Worm (Caenorhabditis elegans): ENCODE results near the gene ZK121.2.
A peak's percentile ranks its signal among the peaks of the same experiment; 100 is the strongest.

The ZK121.2 gene

ce11 chrIII:5305725-5306124 is 35.8 kb upstream of the ZK121.2 start (continued):
- TF ChIP-seq fos-1 (tag; optimal IDR thresholded peaks at IDR 0.05) (no peak), nhr-10 (tag; optimal IDR thresholded peaks at IDR 0.05) (no peak), ama-1 (optimal IDR thresholded peaks at IDR 0.05) (no peak), ZK337.2 (GFP tag; IDR thresholded peaks at IDR 0.05) (peak; percentile 84), dpl-1 (GFP tag; optimal IDR thresholded peaks at IDR 0.05) (peak; percentile 50), spr-3 (GFP tag; optimal IDR thresholded peaks at IDR 0.05) (peak; percentile 82), mxl-2 (GFP tag; conservative IDR thresholded peaks at IDR 0.05) (peak; percentile 86), F10B5.3 (tag; optimal IDR thresholded peaks at IDR 0.05) (peak; percentile 59), gei-8 (GFP tag; optimal IDR thresholded peaks at IDR 0.05) (peak; percentile 74), php-3 (GFP tag; IDR thresholded peaks at IDR 0.05) (peak; percentile 75), daf-16 (GFP tag; optimal IDR thresholded peaks at IDR 0.05) (peak; percentile 57 to 83), daf-16 (tag; optimal IDR thresholded peaks at IDR 0.05) (peak; percentile 83), nhr-41 (GFP tag; IDR thresholded peaks at IDR 0.05) (peak; percentile 96), ceh-44 (GFP tag; IDR thresholded peaks at IDR 0.05) (peak; percentile 78), cey-2 (tag; optimal IDR thresholded peaks at IDR 0.05; ENCODE audit: borderline replicate concordance, insufficient read depth) (no peak), Y105C5A.15 (GFP tag; IDR thresholded peaks at IDR 0.05) (peak; percentile 91), aly-2 (tag; optimal IDR thresholded peaks at IDR 0.05) (no peak), ztf-11 (tag; optimal IDR thresholded peaks at IDR 0.05) (no peak), tra-1 (GFP tag; IDR thresholded peaks at IDR 0.05) (peak; percentile 83)

ce11 chrIII:5308278-5308677 is 33.2 kb upstream of the ZK121.2 start, which contains the start of gene mog-3:
mog-3 (plus strand) TSS chrIII:5308596.
- peak; percentile 42 for TF ChIP-seq dve-1 (tag; optimal IDR thresholded peaks at IDR 0.05; ENCODE audit: insufficient read depth)
- TF ChIP-seq dmd-6 (GFP tag; IDR thresholded peaks at IDR 0.05), result no peak
- no peak for TF ChIP-seq lir-3 (tag; optimal IDR thresholded peaks at IDR 0.05)
- 0 out of 2 replicates have a peak, but pooled peaks have one; percentile 32 for TF ChIP-seq hmg-1.1 (GFP tag; IDR thresholded peaks at IDR 0.05)
- no peak for TF ChIP-seq zag-1 (tag; optimal IDR thresholded peaks at IDR 0.05)
- no peak for TF ChIP-seq Y5F2A.4 (GFP tag; optimal IDR thresholded peaks at IDR 0.05)
- peak; percentile 65 for TF ChIP-seq lin-38 (GFP tag; IDR thresholded peaks at IDR 0.05)
- no peak for TF ChIP-seq php-3 (GFP tag; IDR thresholded peaks at IDR 0.05)
- peak; percentile 37 for TF ChIP-seq nhr-6 (tag; optimal IDR thresholded peaks at IDR 0.05)
- no peak for TF ChIP-seq nhr-10 (tag; optimal IDR thresholded peaks at IDR 0.05)
- peak; percentile 16 for TF ChIP-seq hlh-11 (tag; optimal IDR thresholded peaks at IDR 0.05)
- no peak for TF ChIP-seq dmd-8 (GFP tag; IDR thresholded peaks at IDR 0.05)
- no peak for TF ChIP-seq ceh-44 (GFP tag; IDR thresholded peaks at IDR 0.05)
- peak; percentile 91 for TF ChIP-seq dpl-1 (GFP tag; optimal IDR thresholded peaks at IDR 0.05)
- no peak for TF ChIP-seq aly-2 (tag; optimal IDR thresholded peaks at IDR 0.05)
- no peak for TF ChIP-seq snpc-4 (tag; optimal IDR thresholded peaks at IDR 0.05)
- no peak for TF ChIP-seq snpc-1.2 (GFP tag; IDR thresholded peaks at IDR 0.05)
- no peak for TF ChIP-seq F10B5.3 (tag; optimal IDR thresholded peaks at IDR 0.05)
- no peak for TF ChIP-seq mdl-1 (tag; optimal IDR thresholded peaks at IDR 0.05)
- peak; percentile 23; the same call in 1 of the 2 replicates for TF ChIP-seq T26A8.4 (GFP tag; IDR thresholded peaks at IDR 0.05)
- TF ChIP-seq ceh-20 (GFP tag; IDR thresholded peaks at IDR 0.05), result no peak
- no peak for TF ChIP-seq vab-7 (GFP tag; IDR thresholded peaks at IDR 0.05)
- TF ChIP-seq ctbp-1 (GFP tag; IDR thresholded peaks at IDR 0.05), result no peak
- TF ChIP-seq nhr-11 (tag; optimal IDR thresholded peaks at IDR 0.05), result no peak
- no peak for TF ChIP-seq nhr-41 (GFP tag; IDR thresholded peaks at IDR 0.05)
- peak; percentile 65 for TF ChIP-seq ama-1 (optimal IDR thresholded peaks at IDR 0.05)
- peak; percentile 47 for TF ChIP-seq aha-1 (tag)
- no peak for TF ChIP-seq daf-16 (GFP tag; optimal IDR thresholded peaks at IDR 0.05)
- peak; percentile 30 for TF ChIP-seq daf-16 (tag; optimal IDR thresholded peaks at IDR 0.05)
- TF ChIP-seq F26F4.8 (GFP tag; conservative IDR thresholded peaks at IDR 0.05), result no peak
- TF ChIP-seq madf-5 (GFP tag; IDR thresholded peaks at IDR 0.05), result no peak
- peak; percentile 41 for TF ChIP-seq mep-1 (tag; optimal IDR thresholded peaks at IDR 0.05)
- TF ChIP-seq F44E2.7 (GFP tag; IDR thresholded peaks at IDR 0.05), result no peak
- no peak for TF ChIP-seq spr-3 (GFP tag; optimal IDR thresholded peaks at IDR 0.05)
- TF ChIP-seq fkh-10 (GFP tag; optimal IDR thresholded peaks at IDR 0.05), result peak; percentile 22
- no peak for TF ChIP-seq attf-4 (tag; optimal IDR thresholded peaks at IDR 0.05)
- TF ChIP-seq nhr-48 (tag; optimal IDR thresholded peaks at IDR 0.05), result no peak
- no peak for TF ChIP-seq nhr-102 (tag; optimal IDR thresholded peaks at IDR 0.05)
- TF ChIP-seq hif-1 (tag; optimal IDR thresholded peaks at IDR 0.05), result peak in 1 of 2 experiments; percentile 87
- no peak for TF ChIP-seq nhr-237 (tag; optimal IDR thresholded peaks at IDR 0.05)
- no peak for TF ChIP-seq tag-97 (GFP tag; IDR thresholded peaks at IDR 0.05)
- TF ChIP-seq F37D6.2 (tag; optimal IDR thresholded peaks at IDR 0.05), result no peak
